Worm (Caenorhabditis elegans) whole organism, L2 larva: ENCODE data around the gene shw-3.
A peak's percentile ranks its signal among the peaks of the same experiment; 100 is the strongest.
"Not testable (repeated sequence)": the region's sequence is repeated elsewhere in the genome, so short reads cannot be mapped to it uniquely, and the experiment has no call there.

Experiments
- C34F6.9 ChIP-seq: fragments of 150-350 bp; optimal IDR thresholded peaks from 2 replicates; lab custom pipeline; 2014; ENCODE audit warnings: missing biosample characterization, missing genetic modification characterization
- F13H6.1 ChIP-seq: sonication (generic microtip); optimal IDR thresholded peaks from 2 replicates; lab custom pipeline; 2016; ENCODE audit warnings: missing genetic modification characterization, missing compliant biosample characterization
- Y55F3AM.14 ChIP-seq: fragments of 200-800 bp; sonication (Bioruptor generic); optimal IDR thresholded peaks from 2 replicates; lab custom pipeline; 2018; ENCODE audit warnings: mild to moderate bottlenecking, missing genetic modification characterization, missing compliant biosample characterization
- ZK546.5 ChIP-seq: sonication (generic microtip); optimal IDR thresholded peaks from 2 replicates; lab custom pipeline; 2017; ENCODE audit warnings: missing biosample characterization, missing genetic modification characterization
- aly-2 ChIP-seq: fragments of 150-350 bp; optimal IDR thresholded peaks from 2 replicates; lab custom pipeline; 2014; ENCODE audit warnings: missing biosample characterization, missing genetic modification characterization
- blmp-1 ChIP-seq: sonication (generic microtip); optimal IDR thresholded peaks from 2 replicates; lab custom pipeline; 2017; ENCODE audit warnings: missing genetic modification characterization, mild to moderate bottlenecking, missing compliant biosample characterization, antibody characterized with exemption, moderate library complexity; ENCODE audit not compliant: insufficient read depth
- ceh-16 ChIP-seq: fragments of 150-350 bp; optimal IDR thresholded peaks from 2 replicates; lab custom pipeline; 2014; ENCODE audit warnings: missing biosample characterization, missing genetic modification characterization
- ceh-82 ChIP-seq: fragments of 150-350 bp; optimal IDR thresholded peaks from 2 replicates; lab custom pipeline; 2014; ENCODE audit warnings: missing biosample characterization, missing genetic modification characterization
- crh-2 ChIP-seq: sonication (generic microtip); optimal IDR thresholded peaks from 2 replicates; lab custom pipeline; 2017; ENCODE audit warnings: missing biosample characterization, missing genetic modification characterization
- dmd-4 ChIP-seq: sonication (generic microtip); optimal IDR thresholded peaks from 2 replicates; lab custom pipeline; 2017; ENCODE audit warnings: missing biosample characterization, missing genetic modification characterization
- egl-27 ChIP-seq: sonication (generic microtip); optimal IDR thresholded peaks from 3 replicates; lab custom pipeline; 2017; ENCODE audit warnings: missing biosample characterization, missing genetic modification reagents, missing genetic modification characterization
- elt-3 ChIP-seq: sonication (generic microtip); optimal IDR thresholded peaks from 2 replicates; lab custom pipeline; 2017; ENCODE audit warnings: missing biosample characterization, missing genetic modification characterization
- fos-1 ChIP-seq: fragments of 150-350 bp; optimal IDR thresholded peaks from 2 replicates; lab custom pipeline; 2014; ENCODE audit warnings: missing biosample characterization, missing genetic modification characterization
- gmeb-1 ChIP-seq: fragments of 150-350 bp; optimal IDR thresholded peaks from 2 replicates; lab custom pipeline; 2014; ENCODE audit warnings: missing biosample characterization, missing genetic modification characterization
- lin-11 ChIP-seq: fragments of 150-350 bp; sonication (generic microtip); optimal IDR thresholded peaks from 2 replicates; lab custom pipeline; 2014; ENCODE audit warnings: missing biosample characterization, missing genetic modification characterization, inconsistent platforms, mixed read lengths
- lsy-2 ChIP-seq, 2 experiments: fragments of 150-350 bp in 1 of 2; sonication (generic microtip) in 1 of 2; optimal IDR thresholded peaks; 2 replicates each; lab custom pipeline; 2014 to 2017; ENCODE audit warnings: missing biosample characterization in 2 of 2, missing genetic modification characterization in 2 of 2
- mab-5 ChIP-seq: fragments of 150-350 bp; optimal IDR thresholded peaks from 2 replicates; lab custom pipeline; 2014; ENCODE audit warnings: missing biosample characterization, missing genetic modification characterization
- mbf-1 ChIP-seq: sonication (generic microtip); optimal IDR thresholded peaks from 2 replicates; lab custom pipeline; 2017; ENCODE audit warnings: missing biosample characterization, missing genetic modification characterization
- mdl-1 ChIP-seq, 2 experiments: fragments of 150-350 bp in 1 of 2; sonication (generic microtip) in 1 of 2; optimal IDR thresholded peaks; 2 replicates each; lab custom pipeline; 2017; ENCODE audit warnings: missing biosample characterization in 2 of 2, missing genetic modification characterization in 2 of 2
- nhr-12 ChIP-seq: fragments of 150-350 bp; optimal IDR thresholded peaks from 2 replicates; lab custom pipeline; 2014; ENCODE audit warnings: missing biosample characterization, missing genetic modification characterization
- nhr-129 ChIP-seq: fragments of 150-350 bp; optimal IDR thresholded peaks from 2 replicates; lab custom pipeline; 2014; ENCODE audit warnings: missing biosample characterization, missing genetic modification characterization
- nhr-21 ChIP-seq: fragments of 150-350 bp; optimal IDR thresholded peaks from 2 replicates; lab custom pipeline; 2014; ENCODE audit warnings: missing biosample characterization, missing genetic modification characterization
- nhr-23 ChIP-seq: fragments of 150-350 bp; optimal IDR thresholded peaks from 2 replicates; lab custom pipeline; 2014; ENCODE audit warnings: missing biosample characterization, missing genetic modification reagents, missing genetic modification characterization
- nhr-237 ChIP-seq: fragments of 150-350 bp; optimal IDR thresholded peaks from 2 replicates; lab custom pipeline; 2014; ENCODE audit warnings: missing biosample characterization, missing genetic modification characterization
- nhr-25 ChIP-seq: fragments of 150-350 bp; sonication (generic microtip); optimal IDR thresholded peaks from 3 replicates; lab custom pipeline; 2014; ENCODE audit warnings: missing biosample characterization, missing genetic modification characterization
- sem-4 ChIP-seq: fragments of 150-350 bp; optimal IDR thresholded peaks from 2 replicates; lab custom pipeline; 2014; ENCODE audit warnings: missing biosample characterization, missing genetic modification reagents, missing genetic modification characterization
- sma-3 ChIP-seq: sonication (generic microtip); optimal IDR thresholded peaks from 2 replicates; lab custom pipeline; 2016; ENCODE audit warnings: missing genetic modification reagents, missing genetic modification characterization, missing compliant biosample characterization
- sma-9 ChIP-seq, 2 experiments: fragments of 150-350 bp in 1 of 2; sonication (generic microtip) in 1 of 2; optimal IDR thresholded peaks; 2 replicates each; lab custom pipeline; 2014 to 2016; ENCODE audit warnings: missing genetic modification characterization in 2 of 2, mild to moderate bottlenecking in 1 of 2, missing biosample characterization in 1 of 2, missing compliant biosample characterization in 1 of 2, missing genetic modification reagents in 1 of 2, moderate library complexity in 1 of 2
- snpc-4 ChIP-seq: fragments of 150-350 bp; optimal IDR thresholded peaks from 2 replicates; lab custom pipeline; 2014; ENCODE audit warnings: missing biosample characterization, missing genetic modification characterization
- unc-39 ChIP-seq: fragments of 150-350 bp; optimal IDR thresholded peaks from 2 replicates; lab custom pipeline; 2014; ENCODE audit warnings: missing biosample characterization, missing genetic modification characterization
- unc-55 ChIP-seq: fragments of 150-350 bp; sonication (generic microtip); optimal IDR thresholded peaks from 3 replicates; lab custom pipeline; 2014; ENCODE audit warnings: missing biosample characterization, missing genetic modification reagents, missing genetic modification characterization
- zag-1 ChIP-seq: fragments of 150-350 bp; optimal IDR thresholded peaks from 2 replicates; lab custom pipeline; 2014; ENCODE audit warnings: missing biosample characterization, missing genetic modification characterization
- ztf-1 ChIP-seq: fragments of 200-800 bp; sonication (Bioruptor generic); conservative IDR thresholded peaks from 2 replicates; pipeline ENCODE4 v1.3.6; 2022; ENCODE audit warnings: missing genetic modification characterization, missing compliant biosample characterization
- ztf-11 ChIP-seq: sonication (generic microtip); optimal IDR thresholded peaks from 2 replicates; lab custom pipeline; 2017; ENCODE audit warnings: missing biosample characterization, missing genetic modification characterization

shw-3 gene

DNA sequence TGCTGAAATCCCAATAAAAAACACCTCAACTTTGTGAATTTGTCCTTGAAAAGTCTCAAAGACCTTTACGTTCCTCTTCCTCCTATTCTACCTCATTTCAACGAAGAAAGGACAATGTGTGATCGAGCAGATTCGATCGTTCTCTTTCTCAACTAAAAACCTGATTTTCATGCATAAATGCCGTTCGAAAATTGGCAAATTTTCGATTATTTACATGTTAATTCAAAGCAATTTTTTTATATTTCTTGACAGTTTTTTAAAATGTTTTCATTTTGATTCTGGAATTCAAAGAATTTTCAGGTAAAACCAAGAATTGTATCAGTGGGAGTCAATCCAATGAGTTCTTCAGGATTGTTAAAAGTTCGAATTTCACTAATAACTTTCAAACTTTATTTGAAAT is 18.4 kb downstream of the shw-3 start, which contains the start of gene lin-46:
TSS of gene lin-46 (plus strand) at position 301 of the 400 bp plus-strand sequence.
- no peak for TF ChIP-seq nhr-25 (tag; lab: Kevin White, UChicago)
- no peak for TF ChIP-seq ZK546.5
- no peak for TF ChIP-seq fos-1 (tag; lab: Kevin White, UChicago)

DNA sequence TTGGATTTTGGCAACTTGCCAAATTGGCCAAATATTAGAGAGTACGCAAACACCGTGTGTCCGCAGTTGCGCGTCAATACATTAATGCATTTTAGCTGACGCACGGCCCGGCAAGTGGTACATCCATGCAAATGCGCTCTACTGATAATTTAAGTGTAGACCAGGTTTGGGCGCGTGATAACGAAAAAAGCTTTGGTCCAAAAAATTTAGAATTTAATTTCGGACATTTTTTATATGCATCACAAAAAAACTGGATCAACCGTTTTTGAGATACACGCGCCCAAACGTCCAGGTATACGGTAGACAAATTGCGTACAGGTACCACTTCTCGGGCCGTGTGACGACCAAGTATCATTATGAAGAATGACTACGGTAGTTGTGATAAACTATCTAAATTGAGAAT is 19.0 kb downstream of the shw-3 start, which contains the start of gene R186.8:
TSS of gene R186.8 (minus strand) at position 58 of the 403 bp plus-strand sequence.
- TF ChIP-seq lin-11 (tag; lab: Kevin White, UChicago) (peak; percentile 32), Y55F3AM.14 (peak; percentile 73), unc-55 (peak; percentile 46), sma-3 (GFP tag; lab: Kevin White, UChicago) (peak; percentile 91), sma-9 (GFP tag; optimal IDR thresholded peaks at IDR 0.05; lab: Kevin White, UChicago) (peak; percentile 55), nhr-25 (tag; lab: Kevin White, UChicago) (peak; percentile 27), nhr-21 (tag; lab: Kevin White, UChicago) (peak; percentile 30), gmeb-1 (tag; lab: Kevin White, UChicago) (peak; percentile 39), fos-1 (tag; lab: Kevin White, UChicago) (peak; percentile 3), F13H6.1 (peak; percentile 68), sem-4 (tag; lab: Kevin White, UChicago) (peak; percentile 2), nhr-129 (tag; lab: Kevin White, UChicago) (peak; percentile 60), C34F6.9 (tag; lab: Kevin White, UChicago) (peak; percentile 64), crh-2 (tag; lab: Kevin White, UChicago) (peak; percentile 41), lsy-2 (tag; optimal IDR thresholded peaks at IDR 0.05; lab: Kevin White, UChicago) (peak; percentile 56 to 94)
- TF ChIP-seq sma-9 (tag; optimal IDR thresholded peaks at IDR 0.05; lab: Kevin White, UChicago), result not testable (repeated sequence)

DNA sequence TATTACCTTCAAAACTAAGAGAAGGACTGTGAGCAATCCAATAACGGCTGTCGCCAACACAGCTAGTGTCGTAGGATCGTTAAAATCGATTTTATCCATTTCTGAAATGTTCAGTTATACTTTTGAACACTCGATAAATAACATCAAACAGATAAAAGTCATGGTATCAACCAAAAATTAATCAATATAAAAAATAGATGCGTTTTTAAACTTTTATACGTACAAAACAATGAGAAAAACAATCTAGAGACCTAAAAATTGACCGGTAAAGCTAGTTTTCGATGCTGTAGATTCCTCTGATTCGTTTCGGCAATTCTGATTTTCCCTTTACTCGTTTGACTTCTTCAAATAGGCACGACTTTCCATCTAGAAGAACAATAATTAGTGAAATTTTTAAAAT is 19.9 kb downstream of the shw-3 start, which contains the start of gene R186.3:
TSS of gene R186.3 (minus strand) at position 101 of the 400 bp plus-strand sequence.
- TF ChIP-seq nhr-25 (tag; lab: Kevin White, UChicago) (no peak), ZK546.5 (no peak), ztf-11 (no peak), zag-1 (tag; lab: Kevin White, UChicago) (no peak), mab-5 (no peak), egl-27 (no peak), dmd-4 (tag; lab: Kevin White, UChicago) (no peak), ceh-82 (no peak), sem-4 (tag; lab: Kevin White, UChicago) (no peak), fos-1 (tag; lab: Kevin White, UChicago) (no peak), nhr-23 (tag; lab: Kevin White, UChicago) (no peak), mdl-1 (tag; optimal IDR thresholded peaks at IDR 0.05; lab: Kevin White, UChicago) (no peak)

DNA sequence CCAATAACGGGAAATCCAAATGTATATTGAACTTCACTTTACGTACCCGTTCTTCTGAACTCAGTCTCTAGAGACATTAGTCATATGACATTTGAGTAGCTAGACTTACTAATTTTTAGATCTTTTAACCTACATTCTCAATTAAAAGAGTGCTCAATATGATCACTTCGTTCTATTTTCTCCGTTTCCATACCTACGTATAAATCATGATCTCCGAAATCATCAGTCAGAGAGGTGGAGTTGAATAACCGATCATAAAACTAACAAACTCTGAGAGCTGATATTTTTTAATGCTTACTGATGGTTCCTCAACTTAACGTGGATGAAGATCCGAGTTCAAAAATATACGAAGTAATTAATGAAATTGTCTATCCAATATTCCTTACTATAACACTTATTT is 22.9 kb downstream of the shw-3 start, which contains the start of gene srd-35:
TSS of gene srd-35 (plus strand) at position 301 of the 400 bp plus-strand sequence.
- TF ChIP-seq nhr-23 (tag; lab: Kevin White, UChicago) (no peak), blmp-1 (no peak), unc-39 (tag; lab: Kevin White, UChicago) (no peak), C34F6.9 (tag; lab: Kevin White, UChicago) (no peak), nhr-12 (tag; lab: Kevin White, UChicago) (no peak), ceh-16 (no peak), mab-5 (no peak), mbf-1 (tag; lab: Kevin White, UChicago) (no peak), sma-9 (GFP tag; optimal IDR thresholded peaks at IDR 0.05; lab: Kevin White, UChicago) (no peak), sma-9 (tag; optimal IDR thresholded peaks at IDR 0.05; lab: Kevin White, UChicago) (no peak), snpc-4 (no peak), mdl-1 (tag; optimal IDR thresholded peaks at IDR 0.05; lab: Kevin White, UChicago) (no peak), crh-2 (tag; lab: Kevin White, UChicago) (no peak), aly-2 (tag; lab: Kevin White, UChicago) (no peak), zag-1 (tag; lab: Kevin White, UChicago) (no peak), sma-3 (GFP tag; lab: Kevin White, UChicago) (no peak), ZK546.5 (no peak)
- TF ChIP-seq, all 48 proteins: peak for 0

DNA sequence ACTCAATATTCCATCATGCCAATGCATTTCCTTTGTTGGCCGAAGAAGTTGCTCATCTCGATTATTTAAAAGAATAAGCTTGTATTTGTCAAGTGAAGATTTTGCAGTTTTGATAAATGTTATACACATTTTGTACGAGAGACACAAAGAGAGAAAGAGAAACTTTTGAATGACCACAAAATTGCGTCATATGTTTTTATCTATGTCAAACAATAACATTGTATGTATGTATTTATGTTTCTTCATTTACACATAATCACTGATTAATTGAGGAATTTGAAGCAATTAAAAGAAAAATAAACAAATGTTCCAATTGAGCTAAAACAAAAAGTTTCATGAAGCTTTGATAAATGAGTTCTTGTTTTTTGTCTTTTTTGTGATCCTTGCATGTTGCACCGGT is 23.8 kb downstream of the shw-3 start, which contains the start of gene hrg-9:
TSS of gene hrg-9 (minus strand) at position 152 of the 400 bp plus-strand sequence.
- TF ChIP-seq crh-2 (tag; lab: Kevin White, UChicago), result peak; percentile 3
- TF ChIP-seq nhr-237 (tag; lab: Kevin White, UChicago), result no peak
- TF ChIP-seq nhr-25 (tag; lab: Kevin White, UChicago), result peak; percentile 34
- no peak for TF ChIP-seq ztf-1
- no peak for TF ChIP-seq ceh-16
- TF ChIP-seq lsy-2 (tag; optimal IDR thresholded peaks at IDR 0.05; lab: Kevin White, UChicago), result peak in 1 of 2 experiments; percentile 33
- no peak for TF ChIP-seq elt-3 (tag; lab: Kevin White, UChicago)
- peak; percentile 6 for TF ChIP-seq fos-1 (tag; lab: Kevin White, UChicago)
- peak; percentile 96 for TF ChIP-seq nhr-129 (tag; lab: Kevin White, UChicago)
